ENCODE assay signal across 1 fruit fly cellular context in the genomic region with DNA sequence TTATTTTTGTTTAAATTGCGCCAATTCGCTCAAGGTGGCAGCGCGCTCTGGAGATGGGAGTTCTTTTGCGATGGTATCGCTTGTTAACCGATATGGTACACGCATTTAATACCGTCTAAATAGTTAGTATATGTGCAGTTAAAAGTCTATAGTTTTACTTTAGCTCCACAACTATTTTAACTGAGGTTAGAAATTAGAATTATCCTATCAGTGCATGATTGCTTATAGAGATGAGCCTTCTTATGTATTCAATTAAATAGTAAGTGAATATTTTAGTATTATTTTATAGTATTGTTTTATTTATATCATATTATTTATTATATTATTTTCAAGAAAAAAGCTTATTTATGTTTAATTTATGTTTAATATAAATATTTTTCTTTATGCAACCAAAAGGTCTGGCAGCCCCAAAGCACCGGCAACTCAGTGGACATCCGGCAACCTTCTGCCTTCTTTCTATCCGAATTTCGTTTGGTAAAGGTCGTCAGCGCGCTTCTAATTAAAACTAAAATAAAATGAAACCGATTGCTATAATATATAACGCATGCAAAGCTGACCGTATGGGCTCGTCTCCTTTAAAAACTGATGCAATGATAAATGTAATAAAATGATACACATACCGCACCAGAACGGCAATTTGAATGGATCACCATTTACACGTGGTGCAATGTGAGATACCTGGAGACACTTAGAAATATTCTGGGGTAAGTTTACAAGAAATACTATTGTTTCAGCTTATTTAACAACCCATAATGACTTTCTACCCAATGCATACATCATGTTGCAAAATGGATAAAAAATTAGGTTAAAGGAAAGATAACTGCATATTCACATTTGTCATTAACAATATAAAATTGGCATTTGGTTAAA.
TF ChIP-seq lines count a peak whose summit lies in the region.

A gene (minus strand): TSS at position 52 of the 870 bp plus-strand sequence.

TF ChIP-seq in whole organism, embryonic, 481 proteins besides CTCF, POLR2A, EP300 and RAD21 (continued from another document and continues in another):
- TF ChIP-seq Hr51 (GFP tag; optimal IDR thresholded peaks at IDR 0.05; lab: Kevin White, UChicago) (peak; percentile 0 to 65), run (tag; optimal IDR thresholded peaks at IDR 0.05; lab: Kevin White, UChicago) (no peak), CG6791 (GFP tag; IDR thresholded peaks at IDR 0.05; lab: Robert Waterston, UW; ENCODE audit: partially characterized antibody) (peak; percentile 75), B-H1 (GFP tag; IDR thresholded peaks at IDR 0.05; lab: Robert Waterston, UW) (peak; percentile 32; the same call in 2 of the 3 replicates), sr (GFP tag; IDR thresholded peaks at IDR 0.05; lab: Robert Waterston, UW) (no peak), CG10147 (GFP tag; optimal IDR thresholded peaks at IDR 0.05; lab: Kevin White, UChicago) (no peak), Neu2 (GFP tag; optimal IDR thresholded peaks at IDR 0.05; lab: Kevin White, UChicago; ENCODE audit: borderline replicate concordance) (no peak), crc (GFP tag; optimal IDR thresholded peaks at IDR 0.05; lab: Kevin White, UChicago) (no peak), dysf (GFP tag; IDR thresholded peaks at IDR 0.05; lab: Robert Waterston, UW) (peak; percentile 77), bab2 (GFP tag; optimal IDR thresholded peaks at IDR 0.05; lab: Kevin White, UChicago) (peak; percentile 35), CG8765 (GFP tag; IDR thresholded peaks at IDR 0.05; lab: Robert Waterston, UW) (no peak), MBD-R2 (GFP tag; IDR thresholded peaks at IDR 0.05; lab: Robert Waterston, UW) (no peak; the same call in 1 of the 2 replicates), tap (tag; optimal IDR thresholded peaks at IDR 0.05; lab: Kevin White, UChicago) (peak; percentile 45), tio (GFP tag; optimal IDR thresholded peaks at IDR 0.05; lab: Kevin White, UChicago) (peak; percentile 67), CG1603 (tag; optimal IDR thresholded peaks at IDR 0.05; lab: Kevin White, UChicago) (peak; percentile 46), bsh (GFP tag; optimal IDR thresholded peaks at IDR 0.05; lab: Kevin White, UChicago) (peak in 1 of 2 experiments; percentile 61), CG42726 (GFP tag; IDR thresholded peaks at IDR 0.05; lab: Robert Waterston, UW; ENCODE audit: partially characterized antibody) (peak; percentile 86), CG13775 (GFP tag; optimal IDR thresholded peaks at IDR 0.05; lab: Kevin White, UChicago) (peak; percentile 85), trem (tag; optimal IDR thresholded peaks at IDR 0.05; lab: Kevin White, UChicago) (peak; percentile 93), CG33213 (GFP tag; optimal IDR thresholded peaks at IDR 0.05; lab: Kevin White, UChicago) (peak; percentile 12), h (optimal IDR thresholded peaks at IDR 0.05; lab: Kevin White, UChicago) (no peak), CG31441 (GFP tag; IDR thresholded peaks at IDR 0.05; lab: Robert Waterston, UW) (peak; percentile 79), az2 (GFP tag; optimal IDR thresholded peaks at IDR 0.05; lab: Kevin White, UChicago) (peak; percentile 46), hkb (optimal IDR thresholded peaks at IDR 0.05; lab: Kevin White, UChicago) (no peak), hkb (GFP tag; IDR thresholded peaks at IDR 0.05; lab: Robert Waterston, UW) (no peak), gcm (GFP tag; optimal IDR thresholded peaks at IDR 0.05; lab: Kevin White, UChicago) (peak; percentile 49), sd (tag; optimal IDR thresholded peaks at IDR 0.05; lab: Kevin White, UChicago) (no peak), CHES-1-like (GFP tag; optimal IDR thresholded peaks at IDR 0.05; lab: Kevin White, UChicago) (peak; percentile 28), E2f2 (GFP tag; IDR thresholded peaks at IDR 0.05; lab: Robert Waterston, UW) (peak; percentile 62), CG3838 (GFP tag; optimal IDR thresholded peaks at IDR 0.05; lab: Kevin White, UChicago) (no peak), CG3726 (GFP tag; IDR thresholded peaks at IDR 0.05; lab: Robert Waterston, UW) (0 out of 3 replicates have a peak, but pooled peaks have one; percentile 58), odd (GFP tag; optimal IDR thresholded peaks at IDR 0.05; lab: Kevin White, UChicago) (peak; percentile 48), CG7271 (tag; optimal IDR thresholded peaks at IDR 0.05; lab: Kevin White, UChicago) (no peak), CG11093 (GFP tag; IDR thresholded peaks at IDR 0.05; lab: Robert Waterston, UW) (peak; percentile 63; the same call in 2 of the 3 replicates), Hr3 (GFP tag; optimal IDR thresholded peaks at IDR 0.05; lab: Kevin White, UChicago) (peak; percentile 79), CG4424 (GFP tag; optimal IDR thresholded peaks at IDR 0.05; lab: Kevin White, UChicago) (peak; percentile 78), Kr (GFP tag; optimal IDR thresholded peaks at IDR 0.05; lab: Kevin White, UChicago) (no peak), z (GFP tag; IDR thresholded peaks at IDR 0.05; lab: Robert Waterston, UW) (no peak), TFAM (GFP tag; optimal IDR thresholded peaks at IDR 0.05; lab: Kevin White, UChicago) (no peak), Dref (GFP tag; IDR thresholded peaks at IDR 0.05; lab: Robert Waterston, UW) (peak; percentile 26; the same call in 1 of the 2 replicates), CG13624 (GFP tag; optimal IDR thresholded peaks at IDR 0.05; lab: Kevin White, UChicago) (no peak), CG12155 (GFP tag; optimal IDR thresholded peaks at IDR 0.05; lab: Kevin White, UChicago) (peak; percentile 58), Hsf (GFP tag; optimal IDR thresholded peaks at IDR 0.05; lab: Kevin White, UChicago) (peak; percentile 13), grau (tag; optimal IDR thresholded peaks at IDR 0.05; lab: Kevin White, UChicago) (peak; percentile 76), kay (GFP tag; optimal IDR thresholded peaks at IDR 0.05; lab: Kevin White, UChicago) (no peak), NFAT (GFP tag; IDR thresholded peaks at IDR 0.05; lab: Robert Waterston, UW) (peak; percentile 69), da (GFP tag; optimal IDR thresholded peaks at IDR 0.05; lab: Kevin White, UChicago) (no peak), row (GFP tag; IDR thresholded peaks at IDR 0.05; lab: Robert Waterston, UW) (peak; percentile 80), onecut (GFP tag; IDR thresholded peaks at IDR 0.05; lab: Robert Waterston, UW) (no peak), nerfin-1 (tag; optimal IDR thresholded peaks at IDR 0.05; lab: Kevin White, UChicago) (no peak), CG43689 (GFP tag; IDR thresholded peaks at IDR 0.05; lab: Robert Waterston, UW) (no peak), ase (GFP tag; IDR thresholded peaks at IDR 0.05; lab: Robert Waterston, UW) (no peak), Sox102F (GFP tag; optimal IDR thresholded peaks at IDR 0.05; lab: Kevin White, UChicago) (peak; percentile 61), CG16815 (GFP tag; optimal IDR thresholded peaks at IDR 0.05; lab: Kevin White, UChicago) (peak; percentile 37), Bteb2 (GFP tag; optimal IDR thresholded peaks at IDR 0.05; lab: Kevin White, UChicago) (no peak), br (optimal IDR thresholded peaks at IDR 0.05; lab: Kevin White, UChicago) (no peak), Fer3 (tag; optimal IDR thresholded peaks at IDR 0.05; lab: Kevin White, UChicago) (peak; percentile 43), HLH54F (GFP tag; optimal IDR thresholded peaks at IDR 0.05; lab: Kevin White, UChicago) (peak; percentile 25), D19B (GFP tag; optimal IDR thresholded peaks at IDR 0.05; lab: Kevin White, UChicago) (peak; percentile 89), CG6175 (GFP tag; IDR thresholded peaks at IDR 0.05; lab: Robert Waterston, UW) (0 out of 3 replicates have a peak, but pooled peaks have one; percentile 51), HLH4C (GFP tag; IDR thresholded peaks at IDR 0.05; lab: Robert Waterston, UW; ENCODE audit: partially characterized antibody) (peak; percentile 61; the same call in 1 of the 3 replicates), NC2α (GFP tag; optimal IDR thresholded peaks at IDR 0.05; lab: Kevin White, UChicago) (no peak), mam (GFP tag; optimal IDR thresholded peaks at IDR 0.05; lab: Kevin White, UChicago) (peak; percentile 82), CG6765 (GFP tag; optimal IDR thresholded peaks at IDR 0.05; lab: Kevin White, UChicago) (peak; percentile 58), CG11247 (GFP tag; IDR thresholded peaks at IDR 0.05; lab: Robert Waterston, UW) (no peak), CG18262 (tag; optimal IDR thresholded peaks at IDR 0.05; lab: Kevin White, UChicago) (peak; percentile 87), ERR (GFP tag; optimal IDR thresholded peaks at IDR 0.05; lab: Kevin White, UChicago) (no peak), sim (GFP tag; IDR thresholded peaks at IDR 0.05; lab: Robert Waterston, UW) (no peak), pros (GFP tag; optimal IDR thresholded peaks at IDR 0.05; lab: Kevin White, UChicago) (no peak), tgo (GFP tag; IDR thresholded peaks at IDR 0.05; lab: Robert Waterston, UW) (peak; percentile 72), CG11696 (GFP tag; IDR thresholded peaks at IDR 0.05; lab: Robert Waterston, UW) (no peak), CG31365 (tag; optimal IDR thresholded peaks at IDR 0.05; lab: Kevin White, UChicago) (no peak), yki (optimal IDR thresholded peaks at IDR 0.05; lab: Kevin White, UChicago) (no peak), MTF-1 (GFP tag; optimal IDR thresholded peaks at IDR 0.05; lab: Kevin White, UChicago; ENCODE audit: borderline replicate concordance) (no peak), CG12942 (GFP tag; optimal IDR thresholded peaks at IDR 0.05; lab: Kevin White, UChicago) (peak; percentile 50), CG6689 (GFP tag; IDR thresholded peaks at IDR 0.05; lab: Robert Waterston, UW) (peak; percentile 66), dmrt99B (tag; optimal IDR thresholded peaks at IDR 0.05; lab: Kevin White, UChicago) (peak; percentile 50), peb (GFP tag; IDR thresholded peaks at IDR 0.05; lab: Robert Waterston, UW) (no peak), CG2202 (tag; optimal IDR thresholded peaks at IDR 0.05; lab: Kevin White, UChicago) (peak; percentile 10), CG14441 (GFP tag; IDR thresholded peaks at IDR 0.05; lab: Robert Waterston, UW) (peak; percentile 68), CG12071 (GFP tag; optimal IDR thresholded peaks at IDR 0.05; lab: Kevin White, UChicago) (no peak), CG3995 (GFP tag; optimal IDR thresholded peaks at IDR 0.05; lab: Kevin White, UChicago) (peak; percentile 19), Mrtf (GFP tag; IDR thresholded peaks at IDR 0.05; lab: Robert Waterston, UW) (peak; percentile 68; the same call in 2 of the 3 replicates), Oli (tag; optimal IDR thresholded peaks at IDR 0.05; lab: Kevin White, UChicago) (peak; percentile 56), pho (GFP tag; optimal IDR thresholded peaks at IDR 0.05; lab: Kevin White, UChicago) (peak; percentile 15), CG10654 (GFP tag; optimal IDR thresholded peaks at IDR 0.05; lab: Kevin White, UChicago) (peak; percentile 73), CG10267 (tag; optimal IDR thresholded peaks at IDR 0.05; lab: Kevin White, UChicago) (peak; percentile 69), H15 (GFP tag; IDR thresholded peaks at IDR 0.05; lab: Robert Waterston, UW) (peak; percentile 39; the same call in 1 of the 3 replicates), CG12659 (GFP tag; optimal IDR thresholded peaks at IDR 0.05; lab: Kevin White, UChicago) (peak; percentile 77), CG2129 (GFP tag; IDR thresholded peaks at IDR 0.05; lab: Robert Waterston, UW; ENCODE audit: partially characterized antibody) (peak; percentile 61; the same call in 1 of the 2 replicates), CG6683 (GFP tag; optimal IDR thresholded peaks at IDR 0.05; lab: Kevin White, UChicago) (peak; percentile 19), Trl (optimal IDR thresholded peaks at IDR 0.05; lab: Kevin White, UChicago) (no peak), Trl (GFP tag; optimal IDR thresholded peaks at IDR 0.05; lab: Kevin White, UChicago) (peak; percentile 10), tll (GFP tag; optimal IDR thresholded peaks at IDR 0.05; lab: Kevin White, UChicago) (no peak), CG7928 (GFP tag; optimal IDR thresholded peaks at IDR 0.05; lab: Kevin White, UChicago) (no peak), Xbp1 (GFP tag; optimal IDR thresholded peaks at IDR 0.05; lab: Kevin White, UChicago) (peak; percentile 64), CG3065 (GFP tag; optimal IDR thresholded peaks at IDR 0.05; lab: Kevin White, UChicago) (no peak), CG7372 (GFP tag; IDR thresholded peaks at IDR 0.05; lab: Robert Waterston, UW) (peak; percentile 65), CG2889 (GFP tag; IDR thresholded peaks at IDR 0.05; lab: Robert Waterston, UW) (no peak; the same call in 2 of the 3 replicates), ap (GFP tag; IDR thresholded peaks at IDR 0.05; lab: Robert Waterston, UW) (0 out of 2 replicates have a peak, but pooled peaks have one; percentile 24), Deaf1 (tag; optimal IDR thresholded peaks at IDR 0.05; lab: Kevin White, UChicago) (no peak), psq (GFP tag; optimal IDR thresholded peaks at IDR 0.05; lab: Kevin White, UChicago) (peak; percentile 43), trh (GFP tag; optimal IDR thresholded peaks at IDR 0.05; lab: Kevin White, UChicago) (no peak), Gug (GFP tag; IDR thresholded peaks at IDR 0.05; lab: Robert Waterston, UW) (peak; percentile 61; the same call in 3 of the 4 replicates), fd102C (GFP tag; optimal IDR thresholded peaks at IDR 0.05; lab: Kevin White, UChicago) (no peak), Taf1 (GFP tag; IDR thresholded peaks at IDR 0.05; lab: Robert Waterston, UW) (no peak), fd3F (GFP tag; optimal IDR thresholded peaks at IDR 0.05; lab: Kevin White, UChicago) (peak; percentile 55), zen2 (GFP tag; IDR thresholded peaks at IDR 0.05; lab: Robert Waterston, UW; ENCODE audit: partially characterized antibody) (peak; percentile 52; the same call in 1 of the 3 replicates), CG3281 (GFP tag; optimal IDR thresholded peaks at IDR 0.05; lab: Kevin White, UChicago) (peak; percentile 75), CG6813 (GFP tag; optimal IDR thresholded peaks at IDR 0.05; lab: Kevin White, UChicago) (peak; percentile 37), hb (GFP tag; IDR thresholded peaks at IDR 0.05; lab: Robert Waterston, UW; ENCODE audit: partially characterized antibody) (peak; percentile 57; the same call in 1 of the 3 replicates), CG15696 (tag; optimal IDR thresholded peaks at IDR 0.05; lab: Kevin White, UChicago) (peak; percentile 75), NfI (GFP tag; optimal IDR thresholded peaks at IDR 0.05; lab: Kevin White, UChicago) (peak; percentile 54), wdn (GFP tag; IDR thresholded peaks at IDR 0.05; lab: Robert Waterston, UW) (no peak), gfzf (GFP tag; optimal IDR thresholded peaks at IDR 0.05; lab: Kevin White, UChicago) (peak; percentile 33), CG17829 (tag; optimal IDR thresholded peaks at IDR 0.05; lab: Kevin White, UChicago) (peak; percentile 89), Dip2 (GFP tag; IDR thresholded peaks at IDR 0.05; lab: Robert Waterston, UW) (no peak), CG10274 (GFP tag; optimal IDR thresholded peaks at IDR 0.05; lab: Kevin White, UChicago) (peak; percentile 20), hth (optimal IDR thresholded peaks at IDR 0.05; lab: Kevin White, UChicago) (no peak)
